Worm (Caenorhabditis elegans) whole organism, mixed stage, embryonic: ENCODE data around the gene dhs-5.

Experiments
- ceh-83 ChIP-seq: fragments of 200-800 bp; sonication (Bioruptor generic); optimal IDR thresholded peaks from 2 replicates; lab custom pipeline; 2018; ENCODE audit warnings: mild to moderate bottlenecking, missing genetic modification characterization, missing compliant biosample characterization
- cnd-1 ChIP-seq: fragments of 200-800 bp; sonication (Bioruptor generic); optimal IDR thresholded peaks from 2 replicates; lab custom pipeline; 2018; ENCODE audit warnings: mild to moderate bottlenecking, missing genetic modification characterization, missing compliant biosample characterization
- elt-1 ChIP-seq: sonication (generic microtip); optimal IDR thresholded peaks from 2 replicates; lab custom pipeline; 2017; ENCODE audit warnings: missing genetic modification characterization, mild to moderate bottlenecking, missing compliant biosample characterization, antibody characterized with exemption, moderate library complexity, borderline replicate concordance; ENCODE audit not compliant: insufficient read depth
- elt-3 ChIP-seq: fragments of 150-350 bp; optimal IDR thresholded peaks from 2 replicates; lab custom pipeline; 2014; ENCODE audit warnings: missing biosample characterization, missing genetic modification characterization
- lin-13 ChIP-seq: fragments of 150-350 bp; optimal IDR thresholded peaks from 2 replicates; lab custom pipeline; 2014; ENCODE audit warnings: missing biosample characterization, missing genetic modification characterization
- mab-5 ChIP-seq: fragments of 150-350 bp; optimal IDR thresholded peaks from 2 replicates; lab custom pipeline; 2014; ENCODE audit warnings: missing biosample characterization, missing genetic modification characterization
- mls-2 ChIP-seq: sonication (generic microtip); optimal IDR thresholded peaks from 2 replicates; lab custom pipeline; 2016; ENCODE audit warnings: mild to moderate bottlenecking, missing genetic modification characterization, moderate library complexity, missing compliant biosample characterization
- nhr-237 ChIP-seq: fragments of 150-350 bp; optimal IDR thresholded peaks from 2 replicates; lab custom pipeline; 2014; ENCODE audit warnings: missing biosample characterization, missing genetic modification characterization
- nhr-76 ChIP-seq: sonication (generic microtip); optimal IDR thresholded peaks from 2 replicates; lab custom pipeline; 2017; ENCODE audit warnings: missing biosample characterization, missing genetic modification characterization
- pha-4 ChIP-seq: fragments of 150-350 bp; optimal IDR thresholded peaks from 2 replicates; lab custom pipeline; 2018; ENCODE audit warnings: missing biosample characterization, missing genetic modification reagents, missing genetic modification characterization
- unc-62 ChIP-seq: fragments of 150-350 bp; optimal IDR thresholded peaks from 2 replicates; lab custom pipeline; 2014; ENCODE audit warnings: missing biosample characterization, missing genetic modification reagents, missing genetic modification characterization
- zip-8 ChIP-seq: fragments of 150-350 bp; optimal IDR thresholded peaks from 2 replicates; lab custom pipeline; 2014; ENCODE audit warnings: missing biosample characterization, missing genetic modification characterization

- TF ChIP-seq cnd-1 (tag; lab: Kevin White, UChicago): no peak
- no peak for TF ChIP-seq nhr-76 (tag; lab: Kevin White, UChicago)
- TF ChIP-seq lin-13 (tag; lab: Kevin White, UChicago): no peak
- no peak for TF ChIP-seq mls-2
- no peak for TF ChIP-seq zip-8 (tag; lab: Kevin White, UChicago)
- TF ChIP-seq elt-3: no peak
- no peak for TF ChIP-seq pha-4 (tag; lab: Kevin White, UChicago)
- TF ChIP-seq elt-1: no peak
- TF ChIP-seq mab-5 (tag; lab: Kevin White, UChicago): no peak
- no peak for TF ChIP-seq ceh-83
- TF ChIP-seq unc-62 (GFP tag; lab: Kevin White, UChicago): no peak
- no peak for TF ChIP-seq nhr-237
Measured at ce11 chrII:5414040-5414439, 39.6 kb upstream of the dhs-5 start, which contains the start of the genes EEED8.14 and EEED8.3.
